Worm (Caenorhabditis elegans) whole organism, L1 larva: ENCODE results near the gene B0280.11.

Experiments
- lin-13 ChIP-seq: fragments of 150-350 bp; optimal IDR thresholded peaks from 2 replicates; lab custom pipeline; 2014; ENCODE audit warnings: missing biosample characterization, missing genetic modification reagents, missing genetic modification characterization
- lir-3 ChIP-seq: sonication (generic microtip); optimal IDR thresholded peaks from 2 replicates; lab custom pipeline; 2016; ENCODE audit warnings: mild to moderate bottlenecking, missing genetic modification characterization, moderate library complexity, missing compliant biosample characterization; ENCODE audit not compliant: poor library complexity
- mdl-1 ChIP-seq, 2 experiments: fragments of 150-350 bp; optimal IDR thresholded peaks; 2 replicates each; lab custom pipeline; 2014 to 2017; ENCODE audit warnings: missing biosample characterization in 2 of 2, missing genetic modification characterization in 2 of 2, inconsistent platforms in 1 of 2
- nhr-237 ChIP-seq: fragments of 150-350 bp; optimal IDR thresholded peaks from 2 replicates; lab custom pipeline; 2014; ENCODE audit warnings: missing biosample characterization, missing genetic modification characterization
- nhr-47 ChIP-seq: sonication (generic microtip); optimal IDR thresholded peaks from 2 replicates; lab custom pipeline; 2016; ENCODE audit warnings: mild to moderate bottlenecking, missing genetic modification characterization, moderate library complexity, missing compliant biosample characterization
- nhr-71 ChIP-seq: sonication (generic microtip); optimal IDR thresholded peaks from 2 replicates; lab custom pipeline; 2016; ENCODE audit warnings: mild to moderate bottlenecking, missing genetic modification characterization, moderate library complexity, missing compliant biosample characterization
- unc-62 ChIP-seq: fragments of 150-350 bp; optimal IDR thresholded peaks from 2 replicates; lab custom pipeline; 2014; ENCODE audit warnings: missing biosample characterization, missing genetic modification reagents, missing genetic modification characterization

ce11 chrIII:7159246-7159645 lies 21.2 kb upstream of the B0280.11 start:
- TF ChIP-seq unc-62 (GFP tag; lab: Kevin White, UChicago) (no peak), lir-3 (tag; lab: Kevin White, UChicago) (no peak), nhr-237 (no peak), nhr-47 (tag; lab: Kevin White, UChicago) (no peak), mdl-1 (tag; optimal IDR thresholded peaks at IDR 0.05; lab: Kevin White, UChicago) (no peak), nhr-71 (no peak), lin-13 (GFP tag; lab: Kevin White, UChicago) (no peak)
